Worm (Caenorhabditis elegans): ENCODE data around the gene C05D11.5.

The C05D11.5 gene

DNA sequence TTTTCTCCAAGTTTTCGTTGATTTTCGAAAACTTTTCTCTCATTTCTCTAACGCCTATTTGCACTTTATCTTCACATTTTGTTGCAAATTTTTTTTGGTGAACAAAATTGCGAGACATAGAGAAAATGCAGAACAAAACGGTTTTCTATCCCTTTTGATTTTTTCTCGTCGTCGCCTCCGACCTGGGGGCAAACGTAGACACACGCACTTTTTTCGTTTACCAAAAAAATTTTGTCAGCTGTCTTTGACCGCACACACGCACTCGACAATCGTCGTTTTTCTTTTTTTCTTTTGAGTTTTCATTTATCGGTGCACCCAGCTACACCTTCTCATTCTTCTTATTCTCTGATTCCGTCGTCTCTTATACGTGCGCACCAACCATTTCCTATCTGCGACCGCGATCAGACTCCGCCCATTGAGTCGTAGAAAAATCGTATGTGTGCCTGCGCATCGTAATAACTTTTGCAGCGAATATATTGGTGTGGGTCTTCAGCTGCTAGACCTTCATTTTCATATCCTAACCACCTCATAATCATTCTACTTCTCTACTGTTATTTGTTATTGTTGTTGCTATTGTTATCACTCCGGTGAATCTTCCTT, 49.4 kb downstream of the C05D11.5 start:
- TF ChIP-seq fkh-10 (GFP tag; optimal IDR thresholded peaks at IDR 0.05) = no peak
- TF ChIP-seq irx-1 (tag; optimal IDR thresholded peaks at IDR 0.05) = peak; percentile 67
- peak in 1 of 2 experiments; percentile 54 for TF ChIP-seq lin-35 (GFP tag; optimal IDR thresholded peaks at IDR 0.05)
- no peak for TF ChIP-seq ces-1 (GFP tag; optimal IDR thresholded peaks at IDR 0.05)
- no peak for TF ChIP-seq efl-3 (GFP tag; optimal IDR thresholded peaks at IDR 0.05)
- TF ChIP-seq nhr-11 (tag; optimal IDR thresholded peaks at IDR 0.05) = peak; percentile 41
- no peak for TF ChIP-seq C34B4.2 (tag; optimal IDR thresholded peaks at IDR 0.05)
- peak; percentile 57 for TF ChIP-seq grh-1 (GFP tag; IDR thresholded peaks at IDR 0.05)
- peak in 3 of 6 experiments; percentile 7 to 59 (median 14) for TF ChIP-seq elt-3 (tag; optimal IDR thresholded peaks at IDR 0.05)
- TF ChIP-seq xbp-1 (tag; optimal IDR thresholded peaks at IDR 0.05) = peak; percentile 25
- TF ChIP-seq tlp-1 (tag; optimal IDR thresholded peaks at IDR 0.05) = no peak
- no peak for TF ChIP-seq nhr-28 (tag; optimal IDR thresholded peaks at IDR 0.05)
- no peak for TF ChIP-seq C04F5.9 (tag; optimal IDR thresholded peaks at IDR 0.05)
- peak; percentile 61 to 81 for TF ChIP-seq lsy-2 (tag; optimal IDR thresholded peaks at IDR 0.05)
- TF ChIP-seq vab-15 (tag; optimal IDR thresholded peaks at IDR 0.05) = peak; percentile 2
- TF ChIP-seq zag-1 (tag; optimal IDR thresholded peaks at IDR 0.05) = no peak
- TF ChIP-seq pax-3 (tag; optimal IDR thresholded peaks at IDR 0.05) = no peak
- peak; percentile 77 for TF ChIP-seq blmp-1 (tag; optimal IDR thresholded peaks at IDR 0.05)
- TF ChIP-seq nhr-76 (tag; optimal IDR thresholded peaks at IDR 0.05) = no peak
- peak; percentile 24 for TF ChIP-seq jun-1 (tag; optimal IDR thresholded peaks at IDR 0.05)
- peak; percentile 8 to 35 (median 19) for TF ChIP-seq dpl-1 (GFP tag; optimal IDR thresholded peaks at IDR 0.05)
- TF ChIP-seq lin-39 (tag; optimal IDR thresholded peaks at IDR 0.05) = peak; percentile 80
- TF ChIP-seq pag-3 (tag; optimal IDR thresholded peaks at IDR 0.05; ENCODE audit: borderline replicate concordance, insufficient read depth) = no peak
- TF ChIP-seq alr-1 (tag; optimal IDR thresholded peaks at IDR 0.05; ENCODE audit: borderline replicate concordance) = no peak
- no peak for TF ChIP-seq ztf-4 (tag; optimal IDR thresholded peaks at IDR 0.05)
- peak; percentile 78 for TF ChIP-seq nhr-19 (GFP tag; conservative IDR thresholded peaks at IDR 0.05)
- peak in 1 of 2 experiments; percentile 45 for TF ChIP-seq efl-1 (optimal IDR thresholded peaks at IDR 0.05)
- peak in 1 of 2 experiments; percentile 88 for TF ChIP-seq efl-1 (GFP tag; optimal IDR thresholded peaks at IDR 0.05 in 1 of 2)
- no peak for TF ChIP-seq aha-1 (tag; optimal IDR thresholded peaks at IDR 0.05)
- peak; percentile 90 for TF ChIP-seq nhr-20 (tag; optimal IDR thresholded peaks at IDR 0.05)
- TF ChIP-seq lir-3 (tag; optimal IDR thresholded peaks at IDR 0.05; ENCODE audit: poor library complexity) = no peak
- TF ChIP-seq lin-13 (GFP tag; optimal IDR thresholded peaks at IDR 0.05) = peak; percentile 38
- TF ChIP-seq swsn-7 (tag; optimal IDR thresholded peaks at IDR 0.05) = peak; percentile 53
- TF ChIP-seq ceh-82 (tag; optimal IDR thresholded peaks at IDR 0.05) = peak in 2 of 3 experiments; percentile 14 to 22
- no peak for TF ChIP-seq ztf-11 (tag; optimal IDR thresholded peaks at IDR 0.05)
- no peak for TF ChIP-seq ama-1 (optimal IDR thresholded peaks at IDR 0.05)
- peak; percentile 70 for TF ChIP-seq mep-1 (tag; optimal IDR thresholded peaks at IDR 0.05)
- TF ChIP-seq skn-1 (tag; optimal IDR thresholded peaks at IDR 0.05) = peak; percentile 25
- peak; percentile 53 for TF ChIP-seq nhr-77 (tag; optimal IDR thresholded peaks at IDR 0.05)
- TF ChIP-seq dsc-1 (tag; optimal IDR thresholded peaks at IDR 0.05) = no peak
- TF ChIP-seq ceh-90 (tag; optimal IDR thresholded peaks at IDR 0.05) = no peak
- peak; percentile 83 for TF ChIP-seq snu-23 (GFP tag; optimal IDR thresholded peaks at IDR 0.05)
- peak; percentile 70 for TF ChIP-seq tbx-2 (tag; optimal IDR thresholded peaks at IDR 0.05)
- TF ChIP-seq sox-4 (tag; optimal IDR thresholded peaks at IDR 0.05) = no peak
- no peak for TF ChIP-seq hlh-4 (tag; optimal IDR thresholded peaks at IDR 0.05)
- TF ChIP-seq fos-1 (tag; optimal IDR thresholded peaks at IDR 0.05) = peak; percentile 44
- no peak for TF ChIP-seq unc-86 (tag; optimal IDR thresholded peaks at IDR 0.05)
- TF ChIP-seq ceh-88 (GFP tag; IDR thresholded peaks at IDR 0.05) = no peak
- no peak for TF ChIP-seq C16A3.4 (tag; optimal IDR thresholded peaks at IDR 0.05)
- no peak for TF ChIP-seq nhr-12 (tag; optimal IDR thresholded peaks at IDR 0.05)
- TF ChIP-seq sup-37 (GFP tag; optimal IDR thresholded peaks at IDR 0.05) = no peak
- TF ChIP-seq pqm-1 (tag; optimal IDR thresholded peaks at IDR 0.05) = no peak
- no peak for TF ChIP-seq unc-98 (GFP tag; IDR thresholded peaks at IDR 0.05)
- TF ChIP-seq rnt-1 (tag; optimal IDR thresholded peaks at IDR 0.05) = peak; percentile 81

Measured in whole organism, L1 larva.